Worm (Caenorhabditis elegans): ENCODE results near the gene Y75B8A.23.

- no peak for TF ChIP-seq mdl-1 (tag; optimal IDR thresholded peaks at IDR 0.05)
- no peak for TF ChIP-seq ama-1 (optimal IDR thresholded peaks at IDR 0.05)
- no peak for TF ChIP-seq unc-39 (tag; optimal IDR thresholded peaks at IDR 0.05)
- no peak for TF ChIP-seq elt-1 (tag; optimal IDR thresholded peaks at IDR 0.05)
- TF ChIP-seq gmeb-1 (tag; optimal IDR thresholded peaks at IDR 0.05), result no peak
- TF ChIP-seq ztf-11 (tag; optimal IDR thresholded peaks at IDR 0.05), result no peak
- TF ChIP-seq unc-62 (GFP tag; optimal IDR thresholded peaks at IDR 0.05), result no peak
- no peak for TF ChIP-seq ztf-4 (tag; optimal IDR thresholded peaks at IDR 0.05)
- TF ChIP-seq alr-1 (tag; optimal IDR thresholded peaks at IDR 0.05), result no peak
- no peak for TF ChIP-seq nhr-10 (tag; optimal IDR thresholded peaks at IDR 0.05)
These were observed 29.6 kb upstream of the Y75B8A.23 start for ce11 chrIII:12220820-12221219.
